Fruit fly (Drosophila melanogaster): ENCODE measurements around the gene ChAT.

The ChAT gene

dm6 chr3R:18719767-18720341 is 14.6 kb downstream of the ChAT start:
- TF ChIP-seq CG9139 (GFP tag; optimal IDR thresholded peaks at IDR 0.05) (peak; percentile 30), ss (GFP tag; optimal IDR thresholded peaks at IDR 0.05) (peak; percentile 45 to 74), pdm3 (GFP tag; optimal IDR thresholded peaks at IDR 0.05) (peak; percentile 64), fd59A (GFP tag; optimal IDR thresholded peaks at IDR 0.05) (peak; percentile 62), esn (GFP tag; optimal IDR thresholded peaks at IDR 0.05) (no peak), salr (GFP tag; optimal IDR thresholded peaks at IDR 0.05) (peak; percentile 6 to 37), CG8119 (GFP tag; IDR thresholded peaks at IDR 0.05) (no peak), Hr39 (GFP tag; optimal IDR thresholded peaks at IDR 0.05) (peak; percentile 58), Eip93F (GFP tag; optimal IDR thresholded peaks at IDR 0.05) (no peak), Hr38 (GFP tag; optimal IDR thresholded peaks at IDR 0.05) (no peak), CG11294 (GFP tag; IDR thresholded peaks at IDR 0.05) (no peak; the same call in 1 of the 2 replicates), lz (GFP tag; optimal IDR thresholded peaks at IDR 0.05) (peak; percentile 65), fd85E (GFP tag; optimal IDR thresholded peaks at IDR 0.05) (no peak), CG32006 (GFP tag; optimal IDR thresholded peaks at IDR 0.05) (peak; percentile 49), spab (GFP tag; optimal IDR thresholded peaks at IDR 0.05) (peak; percentile 70), CG8319 (GFP tag; optimal IDR thresholded peaks at IDR 0.05) (peak; percentile 38), CG10631 (GFP tag; optimal IDR thresholded peaks at IDR 0.05) (peak; percentile 63), CG6276 (GFP tag; optimal IDR thresholded peaks at IDR 0.05) (peak; percentile 13), CG8632 (GFP tag; optimal IDR thresholded peaks at IDR 0.05) (peak; percentile 52), Eip75B (GFP tag; optimal IDR thresholded peaks at IDR 0.05) (peak; percentile 74), Ets96B (tag; optimal IDR thresholded peaks at IDR 0.05) (peak; percentile 74), CG7368 (GFP tag; optimal IDR thresholded peaks at IDR 0.05) (peak; percentile 19), CG6808 (GFP tag; optimal IDR thresholded peaks at IDR 0.05) (peak; percentile 55), CG10669 (GFP tag; optimal IDR thresholded peaks at IDR 0.05) (peak; percentile 69), CG15336 (GFP tag; IDR thresholded peaks at IDR 0.05) (no peak), CG34406 (GFP tag; optimal IDR thresholded peaks at IDR 0.05) (peak; percentile 52), CG4318 (GFP tag; optimal IDR thresholded peaks at IDR 0.05) (peak; percentile 12), dsx (GFP tag; optimal IDR thresholded peaks at IDR 0.05; ENCODE audit: poor library complexity, severe bottlenecking) (peak; percentile 70), CG11762 (GFP tag; optimal IDR thresholded peaks at IDR 0.05; ENCODE audit: insufficient read depth) (peak; percentile 28), eg (GFP tag; IDR thresholded peaks at IDR 0.05) (no peak), CG6163 (GFP tag; IDR thresholded peaks at IDR 0.05) (peak; percentile 69; the same call in 1 of the 3 replicates), Sox14 (GFP tag; optimal IDR thresholded peaks at IDR 0.05) (peak; percentile 67), CG6854 (GFP tag; optimal IDR thresholded peaks at IDR 0.05) (no peak), net (GFP tag; optimal IDR thresholded peaks at IDR 0.05) (peak; percentile 37), CG11902 (GFP tag; optimal IDR thresholded peaks at IDR 0.05) (peak; percentile 39), CG31627 (GFP tag; optimal IDR thresholded peaks at IDR 0.05) (peak; percentile 55), Sox102F (GFP tag; optimal IDR thresholded peaks at IDR 0.05) (peak; percentile 68), acj6 (GFP tag; optimal IDR thresholded peaks at IDR 0.05) (peak; percentile 56), Sox15 (GFP tag; optimal IDR thresholded peaks at IDR 0.05) (peak; percentile 19), topi (GFP tag; optimal IDR thresholded peaks at IDR 0.05) (peak; percentile 69), Met (GFP tag; optimal IDR thresholded peaks at IDR 0.05) (peak; percentile 76), Gug (GFP tag; IDR thresholded peaks at IDR 0.05) (0 out of 2 replicates have a peak, but pooled peaks have one; percentile 11), OdsH (GFP tag; optimal IDR thresholded peaks at IDR 0.05) (peak; percentile 57), Eip78C (GFP tag) (peak; percentile 91), cyc (GFP tag; optimal IDR thresholded peaks at IDR 0.05) (peak; percentile 62), vri (GFP tag; optimal IDR thresholded peaks at IDR 0.05) (peak; percentile 63), Hr4 (GFP tag; optimal IDR thresholded peaks at IDR 0.05) (peak; percentile 29), Blimp-1 (GFP tag; optimal IDR thresholded peaks at IDR 0.05) (peak; percentile 19), CG1621 (tag; optimal IDR thresholded peaks at IDR 0.05) (peak; percentile 55), CG3032 (tag; optimal IDR thresholded peaks at IDR 0.05) (peak; percentile 74), CG6792 (GFP tag; optimal IDR thresholded peaks at IDR 0.05) (peak; percentile 68)
